Fruit fly (Drosophila melanogaster): Measurements from ENCODE around the gene naz.

naz gene

DNA sequence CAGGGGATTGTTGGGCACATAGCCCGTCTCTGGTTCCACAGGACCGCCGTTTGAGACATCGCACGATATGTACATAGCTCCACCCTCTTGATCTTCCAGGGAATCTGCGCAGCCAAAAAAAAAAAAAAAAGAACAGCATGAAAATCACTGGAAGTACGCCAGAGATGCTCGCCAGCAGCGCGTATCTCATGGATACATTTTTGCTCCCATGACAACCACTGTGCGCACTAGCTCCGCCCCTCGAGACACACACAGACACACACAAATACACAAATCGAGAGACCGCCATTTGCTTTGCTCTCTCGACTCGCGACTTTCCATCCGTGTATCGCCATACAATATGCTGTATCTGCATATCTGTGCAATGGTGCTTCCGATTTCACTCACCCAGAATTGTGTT, 42.6 kb upstream of the naz start (continued):
- TF ChIP-seq CG12219 (GFP tag; optimal IDR thresholded peaks at IDR 0.05): no peak
- TF ChIP-seq nmo (GFP tag; optimal IDR thresholded peaks at IDR 0.05): no peak
- no peak for TF ChIP-seq CG2875 (GFP tag; optimal IDR thresholded peaks at IDR 0.05)
- no peak for TF ChIP-seq Oaz (GFP tag; IDR thresholded peaks at IDR 0.05)
- TF ChIP-seq CG16863 (GFP tag; optimal IDR thresholded peaks at IDR 0.05): no peak
- peak; percentile 34; the same call in 1 of the 2 replicates for TF ChIP-seq slbo (GFP tag; IDR thresholded peaks at IDR 0.05)
- no peak for TF ChIP-seq NfI (GFP tag; optimal IDR thresholded peaks at IDR 0.05)
- TF ChIP-seq CG17912 (GFP tag; optimal IDR thresholded peaks at IDR 0.05): no peak
- TF ChIP-seq crc (GFP tag; optimal IDR thresholded peaks at IDR 0.05): no peak
- TF ChIP-seq bbx (GFP tag; IDR thresholded peaks at IDR 0.05; ENCODE audit: partially characterized antibody): no peak
- no peak for TF ChIP-seq sd (tag; optimal IDR thresholded peaks at IDR 0.05)
- 0 out of 3 replicates have a peak, but pooled peaks have one; percentile 23 for TF ChIP-seq Optix (GFP tag; IDR thresholded peaks at IDR 0.05)
- no peak for TF ChIP-seq Side (GFP tag; optimal IDR thresholded peaks at IDR 0.05)
- TF ChIP-seq CG10959 (GFP tag; IDR thresholded peaks at IDR 0.05): no peak
- no peak for TF ChIP-seq Tbp (GFP tag; optimal IDR thresholded peaks at IDR 0.05)
- TF ChIP-seq CG7928 (GFP tag; optimal IDR thresholded peaks at IDR 0.05): no peak
- TF ChIP-seq dpn (GFP tag; optimal IDR thresholded peaks at IDR 0.05): peak in 1 of 2 experiments; percentile 23
- no peak for TF ChIP-seq CG2712 (tag; optimal IDR thresholded peaks at IDR 0.05)
- TF ChIP-seq trem (tag; optimal IDR thresholded peaks at IDR 0.05): no peak
- no peak for TF ChIP-seq fd3F (GFP tag; optimal IDR thresholded peaks at IDR 0.05)
- TF ChIP-seq gsb (GFP tag; IDR thresholded peaks at IDR 0.05): no peak
- TF ChIP-seq danr (GFP tag; IDR thresholded peaks at IDR 0.05): no peak
- no peak for TF ChIP-seq aop (GFP tag; IDR thresholded peaks at IDR 0.05)
- no peak for TF ChIP-seq CG9609 (GFP tag; optimal IDR thresholded peaks at IDR 0.05)
- TF ChIP-seq Atf-2 (GFP tag; optimal IDR thresholded peaks at IDR 0.05): no peak
- no peak for TF ChIP-seq grau (tag; optimal IDR thresholded peaks at IDR 0.05)
- TF ChIP-seq seq (GFP tag; IDR thresholded peaks at IDR 0.05): peak; percentile 55
- no peak for TF ChIP-seq prd (optimal IDR thresholded peaks at IDR 0.05)
- peak; percentile 41; the same call in 1 of the 3 replicates for TF ChIP-seq prd (GFP tag; IDR thresholded peaks at IDR 0.05)
- no peak for TF ChIP-seq CG3065 (GFP tag; optimal IDR thresholded peaks at IDR 0.05)
- TF ChIP-seq CG42726 (GFP tag; IDR thresholded peaks at IDR 0.05; ENCODE audit: partially characterized antibody): no peak
- no peak for TF ChIP-seq CG6175 (GFP tag; IDR thresholded peaks at IDR 0.05)
- no peak for TF ChIP-seq CG4854 (GFP tag; optimal IDR thresholded peaks at IDR 0.05)
- no peak for TF ChIP-seq Ptx1 (GFP tag; IDR thresholded peaks at IDR 0.05)
- TF ChIP-seq NK7.1 (GFP tag; optimal IDR thresholded peaks at IDR 0.05): no peak
- no peak for TF ChIP-seq CG34376 (GFP tag; optimal IDR thresholded peaks at IDR 0.05)
- TF ChIP-seq caup (GFP tag; optimal IDR thresholded peaks at IDR 0.05; ENCODE audit: severe bottlenecking): no peak
- no peak for TF ChIP-seq Fer1 (GFP tag; optimal IDR thresholded peaks at IDR 0.05)
- TF ChIP-seq CG14014 (GFP tag; IDR thresholded peaks at IDR 0.05): no peak
- peak; percentile 10 for TF ChIP-seq phol (tag; optimal IDR thresholded peaks at IDR 0.05)
- TF ChIP-seq CTCF (GFP tag; optimal IDR thresholded peaks at IDR 0.05): no peak
- no peak for TF ChIP-seq Meics (GFP tag; optimal IDR thresholded peaks at IDR 0.05)
- TF ChIP-seq dmrt11E (tag; optimal IDR thresholded peaks at IDR 0.05): no peak
- no peak for TF ChIP-seq CG10267 (tag; optimal IDR thresholded peaks at IDR 0.05)
- TF ChIP-seq Hr78 (GFP tag; optimal IDR thresholded peaks at IDR 0.05): no peak
- TF ChIP-seq Hr39 (optimal IDR thresholded peaks at IDR 0.05): no peak
- no peak for TF ChIP-seq CG12236 (GFP tag; optimal IDR thresholded peaks at IDR 0.05)
- TF ChIP-seq CG31441 (GFP tag; IDR thresholded peaks at IDR 0.05): no peak
- no peak for TF ChIP-seq Spps (tag; optimal IDR thresholded peaks at IDR 0.05)
- TF ChIP-seq Nf-YB (GFP tag; optimal IDR thresholded peaks at IDR 0.05): peak; percentile 78
- TF ChIP-seq vvl (GFP tag; IDR thresholded peaks at IDR 0.05): peak; percentile 54
- TF ChIP-seq ase (GFP tag; IDR thresholded peaks at IDR 0.05): peak; percentile 49; the same call in 1 of the 3 replicates
- no peak for TF ChIP-seq Elba2 (GFP tag; optimal IDR thresholded peaks at IDR 0.05)

Data from whole organism, embryonic.